Fruit fly (Drosophila melanogaster) whole organism, embryonic: ENCODE results near the gene CG2021.

Experiments
- CG11085 ChIP-seq: fragments of 200-800 bp; sonication (Bioruptor generic); IDR thresholded peaks from 2 replicates; pipeline ENCODE4 v1.3.6; 2022; ENCODE audit warnings: missing biosample characterization, missing genetic modification characterization
- CG12104 ChIP-seq: fragments of 200-800 bp; sonication (Bioruptor generic); optimal IDR thresholded peaks from 3 replicates; lab custom pipeline; 2016; ENCODE audit warnings: missing biosample characterization, missing genetic modification characterization
- CG12236 ChIP-seq: fragments of 200-800 bp; sonication (Bioruptor generic); optimal IDR thresholded peaks from 2 replicates; lab custom pipeline; 2016; ENCODE audit warnings: missing biosample characterization, missing genetic modification characterization
- CG12391 ChIP-seq: fragments of 200-800 bp; sonication (Bioruptor generic); optimal IDR thresholded peaks from 3 replicates; lab custom pipeline; 2018; ENCODE audit warnings: missing biosample characterization, mild to moderate bottlenecking, missing genetic modification characterization, moderate library complexity
- CG2875 ChIP-seq: fragments of 200-800 bp; sonication (Bioruptor generic); optimal IDR thresholded peaks from 2 replicates; lab custom pipeline; 2017; ENCODE audit warnings: missing biosample characterization, mild to moderate bottlenecking, missing genetic modification characterization, missing genetic modification reagents
- CG31224 ChIP-seq: fragments of 200-800 bp; sonication (Bioruptor generic); IDR thresholded peaks from 2 replicates; pipeline ENCODE4 v1.3.6; 2022; ENCODE audit warnings: missing biosample characterization, missing genetic modification characterization
- CG34376 ChIP-seq: fragments of 200-800 bp; sonication (Bioruptor generic); optimal IDR thresholded peaks from 2 replicates; lab custom pipeline; 2018; ENCODE audit warnings: missing biosample characterization, mild to moderate bottlenecking, missing genetic modification characterization
- CG4328 ChIP-seq: fragments of 200-800 bp; sonication (Bioruptor generic); optimal IDR thresholded peaks from 3 replicates; lab custom pipeline; 2017; ENCODE audit warnings: missing biosample characterization, missing genetic modification reagents, missing genetic modification characterization
- CG6683 ChIP-seq: fragments of 200-800 bp; sonication (Bioruptor generic); optimal IDR thresholded peaks from 2 replicates; lab custom pipeline; 2017; ENCODE audit warnings: missing biosample characterization, mild to moderate bottlenecking, missing genetic modification characterization, missing genetic modification reagents
- CG6813 ChIP-seq: fragments of 200-800 bp; sonication (Bioruptor generic); optimal IDR thresholded peaks from 2 replicates; lab custom pipeline; 2017; ENCODE audit warnings: missing biosample characterization, missing genetic modification characterization, mild to moderate bottlenecking, moderate library complexity, missing genetic modification reagents
- CG7987 ChIP-seq: fragments of 200-800 bp; sonication (Bioruptor generic); optimal IDR thresholded peaks from 2 replicates; lab custom pipeline; 2018; ENCODE audit warnings: missing biosample characterization, mild to moderate bottlenecking, missing genetic modification characterization, moderate library complexity
- CG8388 ChIP-seq: fragments of 200-800 bp; sonication (Bioruptor generic); optimal IDR thresholded peaks from 2 replicates; lab custom pipeline; 2019; ENCODE audit warnings: missing biosample characterization, mild to moderate bottlenecking, missing genetic modification characterization, moderate library complexity
- CG9817 ChIP-seq: fragments of 200-800 bp; sonication (Bioruptor generic); optimal IDR thresholded peaks from 2 replicates; lab custom pipeline; 2018; ENCODE audit warnings: missing biosample characterization, mild to moderate bottlenecking, missing genetic modification characterization, moderate library complexity
- CG9932 ChIP-seq: fragments of 200-800 bp; sonication (Bioruptor generic); IDR thresholded peaks from 2 replicates; pipeline ENCODE4 v1.3.6; 2022; ENCODE audit warnings: missing biosample characterization, missing genetic modification characterization
- CHES-1-like ChIP-seq: fragments of 200-800 bp; sonication (Bioruptor generic); optimal IDR thresholded peaks from 2 replicates; lab custom pipeline; 2016; ENCODE audit warnings: missing biosample characterization, missing genetic modification characterization
- CrebB ChIP-seq: fragments of 200-800 bp; sonication (Bioruptor generic); optimal IDR thresholded peaks from 3 replicates; lab custom pipeline; 2018; ENCODE audit warnings: missing biosample characterization, mild to moderate bottlenecking, missing genetic modification characterization
- Dad ChIP-seq: fragments of 200-800 bp; sonication (Bioruptor generic); optimal IDR thresholded peaks from 3 replicates; lab custom pipeline; 2016; ENCODE audit warnings: missing biosample characterization, missing genetic modification characterization
- Doc2 ChIP-seq: fragments of 200-800 bp; sonication (Bioruptor generic); IDR thresholded peaks from 2 replicates; pipeline ENCODE4 v1.3.6; 2022; ENCODE audit warnings: missing biosample characterization, missing genetic modification characterization
- E2f1 ChIP-seq: fragments of 200-800 bp; sonication (Bioruptor generic); IDR thresholded peaks from 2 replicates; pipeline ENCODE4 v1.3.6; 2022; ENCODE audit warnings: missing biosample characterization, missing genetic modification characterization
- GATAe ChIP-seq: fragments of 200-800 bp; sonication (Bioruptor generic); conservative IDR thresholded peaks from 2 replicates; pipeline ENCODE4 v1.3.6; 2022; ENCODE audit warnings: missing biosample characterization, missing genetic modification characterization
- Gsc ChIP-seq: fragments of 200-800 bp; sonication (Bioruptor generic); IDR thresholded peaks from 2 replicates; pipeline ENCODE4 v1.3.6; 2022; ENCODE audit warnings: missing biosample characterization, missing genetic modification characterization
- Hmx ChIP-seq: fragments of 200-800 bp; sonication (Bioruptor generic); optimal IDR thresholded peaks from 2 replicates; lab custom pipeline; 2016; ENCODE audit warnings: missing biosample characterization, missing genetic modification characterization
- MESR4 ChIP-seq: fragments of 200-800 bp; sonication (Bioruptor generic); optimal IDR thresholded peaks from 2 replicates; lab custom pipeline; 2018; ENCODE audit warnings: missing biosample characterization, mild to moderate bottlenecking, missing genetic modification characterization, moderate library complexity
- MTF-1 ChIP-seq: fragments of 200-800 bp; sonication (Bioruptor generic); optimal IDR thresholded peaks from 2 replicates; lab custom pipeline; 2018; ENCODE audit warnings: missing biosample characterization, mild to moderate bottlenecking, missing genetic modification characterization, borderline replicate concordance
- Opbp ChIP-seq: fragments of 200-800 bp; sonication (Bioruptor generic); IDR thresholded peaks from 3 replicates; pipeline ENCODE4 v1.3.6; 2022; ENCODE audit warnings: missing biosample characterization, missing genetic modification characterization; ENCODE audit not compliant: partially characterized antibody
- Usf ChIP-seq: fragments of 200-800 bp; sonication (Bioruptor generic); optimal IDR thresholded peaks from 2 replicates; lab custom pipeline; 2017; ENCODE audit warnings: missing genotype, missing biosample characterization, missing genetic modification characterization
- az2 ChIP-seq: fragments of 200-800 bp; sonication (Bioruptor generic); optimal IDR thresholded peaks from 3 replicates; lab custom pipeline; 2016; ENCODE audit warnings: missing biosample characterization, missing genetic modification characterization
- btn ChIP-seq: fragments of 200-800 bp; sonication (Bioruptor generic); optimal IDR thresholded peaks from 2 replicates; lab custom pipeline; 2016; ENCODE audit warnings: missing biosample characterization, missing genetic modification characterization
- cas ChIP-seq: fragments of 200-800 bp; sonication (Bioruptor generic); IDR thresholded peaks from 2 replicates; pipeline ENCODE4 v1.3.6; 2022; ENCODE audit warnings: missing biosample characterization, missing genetic modification characterization
- dan ChIP-seq: fragments of 200-800 bp; sonication (Bioruptor generic); IDR thresholded peaks from 2 replicates; pipeline ENCODE4 v1.3.6; 2022; ENCODE audit warnings: missing biosample characterization, missing genetic modification characterization
- grn ChIP-seq: fragments of 200-800 bp; sonication (Bioruptor generic); optimal IDR thresholded peaks from 3 replicates; lab custom pipeline; 2017; ENCODE audit warnings: missing biosample characterization, missing genetic modification characterization
- hth ChIP-seq: fragments of >200 bp; optimal IDR thresholded peaks from 2 replicates; lab custom pipeline; 2017; ENCODE audit warnings: inconsistent platforms
- jing ChIP-seq: fragments of 200-800 bp; sonication (Bioruptor generic); optimal IDR thresholded peaks from 2 replicates; lab custom pipeline; 2018; ENCODE audit warnings: missing biosample characterization, mild to moderate bottlenecking, missing genetic modification characterization
- mirr ChIP-seq: fragments of 200-800 bp; sonication (Bioruptor generic); optimal IDR thresholded peaks from 3 replicates; lab custom pipeline; 2018; ENCODE audit warnings: missing biosample characterization, mild to moderate bottlenecking, missing genetic modification characterization
- nerfin-2 ChIP-seq: fragments of 200-800 bp; sonication (Bioruptor generic); IDR thresholded peaks from 2 replicates; pipeline ENCODE4 v1.3.6; 2022; ENCODE audit warnings: missing biosample characterization, missing genetic modification characterization; ENCODE audit not compliant: partially characterized antibody
- pita ChIP-seq: fragments of 200-800 bp; sonication (Bioruptor generic); optimal IDR thresholded peaks from 2 replicates; lab custom pipeline; 2017; ENCODE audit warnings: missing biosample characterization, mild to moderate bottlenecking, missing genetic modification characterization
- row ChIP-seq: fragments of 200-800 bp; sonication (Bioruptor generic); IDR thresholded peaks from 3 replicates; pipeline ENCODE4 v1.3.6; 2022; ENCODE audit warnings: missing biosample characterization, missing genetic modification characterization
- sug ChIP-seq: fragments of 200-800 bp; optimal IDR thresholded peaks from 2 replicates; lab custom pipeline; 2019; ENCODE audit warnings: missing biosample characterization, mild to moderate bottlenecking, missing genetic modification characterization, moderate library complexity
- wek ChIP-seq: fragments of 200-800 bp; sonication (Bioruptor generic); optimal IDR thresholded peaks from 3 replicates; lab custom pipeline; 2018; ENCODE audit warnings: missing biosample characterization, mild to moderate bottlenecking, missing genetic modification characterization, moderate library complexity
- wor ChIP-seq: fragments of 200-800 bp; sonication (Bioruptor generic); IDR thresholded peaks from 2 replicates; pipeline ENCODE4 v1.3.6; 2022; ENCODE audit warnings: missing biosample characterization, missing genetic modification characterization

The CG2021 gene

DNA sequence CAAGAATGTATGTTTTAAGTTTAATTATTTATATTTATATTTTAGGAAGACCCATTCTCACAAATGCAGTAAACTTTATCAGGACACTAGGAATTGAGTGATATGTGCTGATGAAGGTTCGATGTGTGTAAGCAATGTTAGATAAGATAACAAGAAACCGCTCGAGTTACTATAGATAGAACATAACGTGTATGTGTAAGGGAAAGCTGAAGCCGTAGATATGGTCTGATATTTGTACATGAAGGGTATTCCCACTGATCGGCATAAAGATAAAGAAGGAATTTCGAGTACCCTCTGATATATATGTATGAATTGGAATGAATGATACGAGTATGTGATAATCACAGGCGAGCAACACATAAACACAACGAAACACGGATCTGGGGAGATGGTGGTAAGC lies 6.9 kb upstream of the CG2021 start (continued):
- TF ChIP-seq pita (GFP tag; lab: Kevin White, UChicago) (no peak), CG12104 (GFP tag; lab: Kevin White, UChicago) (no peak), CG7987 (GFP tag; lab: Kevin White, UChicago) (no peak), Dad (no peak), GATAe (GFP tag; lab: Robert Waterston, UW) (peak; percentile 73), Gsc (GFP tag; lab: Robert Waterston, UW) (no peak), E2f1 (GFP tag; lab: Robert Waterston, UW) (no peak), nerfin-2 (GFP tag; lab: Robert Waterston, UW) (no peak), CG9817 (tag; lab: Kevin White, UChicago) (no peak), Doc2 (GFP tag; lab: Robert Waterston, UW) (no peak), wek (GFP tag; lab: Kevin White, UChicago) (peak; percentile 95), MTF-1 (GFP tag; lab: Kevin White, UChicago) (no peak), wor (no peak), jing (GFP tag; lab: Kevin White, UChicago) (no peak), mirr (GFP tag; lab: Kevin White, UChicago) (peak; percentile 72), CG4328 (GFP tag; lab: Kevin White, UChicago) (no peak), CG12236 (GFP tag; lab: Kevin White, UChicago) (no peak), Opbp (no peak), CG6813 (no peak), CG31224 (GFP tag; lab: Robert Waterston, UW) (no peak), CrebB (tag; lab: Kevin White, UChicago) (no peak), grn (GFP tag; lab: Kevin White, UChicago) (peak; percentile 98), CHES-1-like (no peak), CG12391 (tag; lab: Kevin White, UChicago) (no peak), az2 (GFP tag; lab: Kevin White, UChicago) (no peak), CG2875 (GFP tag; lab: Kevin White, UChicago) (no peak), Usf (GFP tag; lab: Kevin White, UChicago) (no peak), CG8388 (GFP tag; lab: Kevin White, UChicago) (no peak), CG34376 (GFP tag; lab: Kevin White, UChicago) (peak; percentile 82), dan (no peak), MESR4 (GFP tag; lab: Kevin White, UChicago) (no peak), btn (GFP tag; lab: Kevin White, UChicago) (no peak), cas (GFP tag; lab: Robert Waterston, UW) (no peak), Hmx (GFP tag; lab: Kevin White, UChicago) (no peak), row (GFP tag; lab: Robert Waterston, UW) (no peak), CG9932 (GFP tag; lab: Robert Waterston, UW) (no peak), sug (tag; lab: Kevin White, UChicago) (no peak), CG6683 (GFP tag; lab: Kevin White, UChicago) (no peak), hth (no peak), CG11085 (GFP tag; lab: Robert Waterston, UW) (no peak)
